Fruit fly (Drosophila melanogaster) whole organism, prepupa: ENCODE results near the gene Brd.
A peak's percentile ranks its signal among the peaks of the same experiment; 100 is the strongest.

Source experiments
- Blimp-1 ChIP-seq: fragments of 200-800 bp; sonication (Bioruptor generic); optimal IDR thresholded peaks from 3 replicates; lab custom pipeline; 2017; ENCODE audit warnings: missing biosample characterization, missing genetic modification characterization, mild to moderate bottlenecking, moderate library complexity, missing genetic modification reagents
- CG10631 ChIP-seq: fragments of 200-800 bp; sonication (Bioruptor generic); optimal IDR thresholded peaks from 2 replicates; lab custom pipeline; 2016; ENCODE audit warnings: missing biosample characterization, missing genetic modification characterization
- CG10669 ChIP-seq: fragments of 200-800 bp; sonication (Bioruptor generic); optimal IDR thresholded peaks from 3 replicates; lab custom pipeline; 2018; ENCODE audit warnings: missing biosample characterization, mild to moderate bottlenecking, missing genetic modification characterization, moderate library complexity
- CG11762 ChIP-seq: fragments of 200-800 bp; sonication (Bioruptor generic); optimal IDR thresholded peaks from 3 replicates; lab custom pipeline; 2016; ENCODE audit warnings: missing biosample characterization, missing genetic modification characterization; ENCODE audit not compliant: insufficient read depth
- CG11902 ChIP-seq: fragments of 200-800 bp; sonication (Bioruptor generic); optimal IDR thresholded peaks from 3 replicates; lab custom pipeline; 2016; ENCODE audit warnings: missing biosample characterization, missing genetic modification characterization
- CG1621 ChIP-seq: fragments of 200-800 bp; sonication (Bioruptor generic); optimal IDR thresholded peaks from 3 replicates; lab custom pipeline; 2018; ENCODE audit warnings: missing biosample characterization, mild to moderate bottlenecking, missing genetic modification characterization
- CG3032 ChIP-seq: fragments of 200-800 bp; optimal IDR thresholded peaks from 2 replicates; lab custom pipeline; 2019; ENCODE audit warnings: missing biosample characterization, mild to moderate bottlenecking, missing genetic modification characterization, moderate library complexity
- CG31627 ChIP-seq: fragments of 200-800 bp; sonication (Bioruptor generic); optimal IDR thresholded peaks from 3 replicates; lab custom pipeline; 2016; ENCODE audit warnings: missing biosample characterization, missing genetic modification characterization
- CG32006 ChIP-seq: fragments of 200-800 bp; sonication (Bioruptor generic); optimal IDR thresholded peaks from 3 replicates; lab custom pipeline; 2017; ENCODE audit warnings: missing biosample characterization, mild to moderate bottlenecking, missing genetic modification characterization
- CG3919 ChIP-seq: fragments of 200-800 bp; sonication (Bioruptor generic); optimal IDR thresholded peaks from 3 replicates; lab custom pipeline; 2016; ENCODE audit warnings: missing biosample characterization, missing genetic modification characterization
- CG4318 ChIP-seq: fragments of 200-800 bp; sonication (Bioruptor generic); optimal IDR thresholded peaks from 3 replicates; lab custom pipeline; 2017; ENCODE audit warnings: missing biosample characterization, mild to moderate bottlenecking, missing genetic modification characterization
- CG6163 ChIP-seq: fragments of 200-800 bp; sonication (Bioruptor generic); IDR thresholded peaks from 3 replicates; pipeline ENCODE4 v1.3.6; 2022; ENCODE audit warnings: missing biosample characterization, missing genetic modification characterization
- CG6792 ChIP-seq: fragments of 200-800 bp; sonication (Bioruptor generic); optimal IDR thresholded peaks from 3 replicates; lab custom pipeline; 2016; ENCODE audit warnings: missing biosample characterization, missing genetic modification characterization
- CG6808 ChIP-seq: fragments of 200-800 bp; sonication (Bioruptor generic); optimal IDR thresholded peaks from 3 replicates; lab custom pipeline; 2017; ENCODE audit warnings: missing biosample characterization, missing genetic modification characterization, mild to moderate bottlenecking, moderate library complexity, missing genetic modification reagents
- CG6854 ChIP-seq: fragments of 200-800 bp; sonication (Bioruptor generic); optimal IDR thresholded peaks from 2 replicates; lab custom pipeline; 2017; ENCODE audit warnings: missing biosample characterization, mild to moderate bottlenecking, missing genetic modification characterization
- CG8119 ChIP-seq: fragments of 200-800 bp; sonication (Bioruptor generic); IDR thresholded peaks from 3 replicates; pipeline ENCODE4 v1.3.6; 2022; ENCODE audit warnings: missing biosample characterization, missing genetic modification characterization
- CG8319 ChIP-seq: fragments of 200-800 bp; sonication (Bioruptor generic); optimal IDR thresholded peaks from 3 replicates; lab custom pipeline; 2016; ENCODE audit warnings: missing biosample characterization, missing genetic modification characterization
- CG9139 ChIP-seq: fragments of 200-800 bp; sonication (Bioruptor generic); optimal IDR thresholded peaks from 3 replicates; lab custom pipeline; 2017; ENCODE audit warnings: missing biosample characterization, mild to moderate bottlenecking, missing genetic modification characterization
- Eip75B ChIP-seq: fragments of 200-800 bp; sonication (Bioruptor generic); optimal IDR thresholded peaks from 3 replicates; lab custom pipeline; 2016; ENCODE audit warnings: missing biosample characterization, missing genetic modification characterization
- Eip78C ChIP-seq: fragments of 200-800 bp; sonication (Bioruptor generic); peaks from one replicate; lab custom pipeline; 2016; ENCODE audit warnings: missing biosample characterization, missing genetic modification characterization
- Eip93F ChIP-seq: fragments of 200-800 bp; sonication (Bioruptor generic); optimal IDR thresholded peaks from 2 replicates; lab custom pipeline; 2016; ENCODE audit warnings: missing biosample characterization, mild to moderate bottlenecking, missing genetic modification characterization
- Ets21C ChIP-seq: fragments of 200-800 bp; sonication (Bioruptor generic); optimal IDR thresholded peaks from 3 replicates; lab custom pipeline; 2016; ENCODE audit warnings: missing biosample characterization, missing genetic modification characterization
- Ets96B ChIP-seq: fragments of 200-800 bp; optimal IDR thresholded peaks from 2 replicates; lab custom pipeline; 2019; ENCODE audit warnings: missing biosample characterization, mild to moderate bottlenecking, missing genetic modification characterization, moderate library complexity
- Gug ChIP-seq: fragments of 200-800 bp; sonication (Bioruptor generic); IDR thresholded peaks from 2 replicates; pipeline ENCODE4 v1.3.6; 2022; ENCODE audit warnings: missing biosample characterization, missing genetic modification characterization
- Hr38 ChIP-seq: sonication (Bioruptor generic); optimal IDR thresholded peaks from 2 replicates; lab custom pipeline; 2016; ENCODE audit warnings: missing biosample characterization, missing genetic modification characterization
- Hr39 ChIP-seq: fragments of 200-800 bp; sonication (Bioruptor generic); optimal IDR thresholded peaks from 2 replicates; lab custom pipeline; 2016; ENCODE audit warnings: missing biosample characterization, missing genetic modification characterization
- Hr4 ChIP-seq: fragments of 200-800 bp; sonication (Bioruptor generic); optimal IDR thresholded peaks from 3 replicates; lab custom pipeline; 2016; ENCODE audit warnings: missing biosample characterization, missing genetic modification characterization
- Lpt ChIP-seq: fragments of 200-800 bp; sonication (Bioruptor generic); optimal IDR thresholded peaks from 3 replicates; lab custom pipeline; 2016; ENCODE audit warnings: missing biosample characterization, missing genetic modification characterization
- Met ChIP-seq: fragments of 200-800 bp; sonication (Bioruptor generic); optimal IDR thresholded peaks from 3 replicates; lab custom pipeline; 2016; ENCODE audit warnings: missing biosample characterization, missing genetic modification characterization
- OdsH ChIP-seq: fragments of 200-800 bp; sonication (Bioruptor generic); optimal IDR thresholded peaks from 3 replicates; lab custom pipeline; 2016; ENCODE audit warnings: missing biosample characterization, missing genetic modification characterization
- Sox14 ChIP-seq: fragments of 200-800 bp; sonication (Bioruptor generic); optimal IDR thresholded peaks from 3 replicates; lab custom pipeline; 2016; ENCODE audit warnings: missing biosample characterization, missing genetic modification characterization
- Sox15 ChIP-seq: fragments of 200-800 bp; sonication (Bioruptor generic); optimal IDR thresholded peaks from 3 replicates; lab custom pipeline; 2016; ENCODE audit warnings: missing biosample characterization, missing genetic modification characterization
- achi ChIP-seq: fragments of 200-800 bp; sonication (Bioruptor generic); optimal IDR thresholded peaks from 3 replicates; lab custom pipeline; 2016; ENCODE audit warnings: missing biosample characterization, missing genetic modification characterization
- cyc ChIP-seq: fragments of 200-800 bp; sonication (Bioruptor generic); optimal IDR thresholded peaks from 3 replicates; lab custom pipeline; 2016; ENCODE audit warnings: missing biosample characterization, missing genetic modification characterization
- dac ChIP-seq: fragments of 200-800 bp; sonication (Bioruptor generic); optimal IDR thresholded peaks from 2 replicates; lab custom pipeline; 2017; ENCODE audit warnings: missing biosample characterization, mild to moderate bottlenecking, missing genetic modification characterization
- dsx ChIP-seq: fragments of 200-800 bp; optimal IDR thresholded peaks from 3 replicates; lab custom pipeline; 2019; ENCODE audit warnings: missing biosample characterization, mild to moderate bottlenecking, missing genetic modification characterization, moderate library complexity; ENCODE audit not compliant: poor library complexity, severe bottlenecking
- eg ChIP-seq: fragments of 200-800 bp; sonication (Bioruptor generic); IDR thresholded peaks from 3 replicates; pipeline ENCODE4 v1.3.6; 2022; ENCODE audit warnings: missing biosample characterization, missing genetic modification characterization
- esn ChIP-seq: fragments of 200-800 bp; sonication (Bioruptor generic); optimal IDR thresholded peaks from 2 replicates; lab custom pipeline; 2016; ENCODE audit warnings: missing biosample characterization, mild to moderate bottlenecking, missing genetic modification characterization, moderate library complexity
- fd59A ChIP-seq: fragments of 200-800 bp; sonication (Bioruptor generic); optimal IDR thresholded peaks from 2 replicates; lab custom pipeline; 2017; ENCODE audit warnings: missing biosample characterization, mild to moderate bottlenecking, missing genetic modification characterization, missing genetic modification reagents
- lz ChIP-seq: fragments of 200-800 bp; sonication (Bioruptor generic); optimal IDR thresholded peaks from 3 replicates; lab custom pipeline; 2016; ENCODE audit warnings: missing biosample characterization, missing genetic modification characterization
- net ChIP-seq: fragments of 200-800 bp; sonication (Bioruptor generic); optimal IDR thresholded peaks from 3 replicates; lab custom pipeline; 2016; ENCODE audit warnings: missing biosample characterization, missing genetic modification characterization
- pdm3 ChIP-seq: fragments of 200-800 bp; sonication (Bioruptor generic); optimal IDR thresholded peaks from 3 replicates; lab custom pipeline; 2016; ENCODE audit warnings: missing biosample characterization, missing genetic modification characterization
- salr ChIP-seq, 2 experiments: fragments of 200-800 bp; sonication (Bioruptor generic); optimal IDR thresholded peaks; 3 replicates each; lab custom pipeline; 2016 to 2018; ENCODE audit warnings: missing biosample characterization in 2 of 2, missing genetic modification characterization in 2 of 2, mild to moderate bottlenecking in 1 of 2
- svp ChIP-seq: fragments of 200-800 bp; sonication (Bioruptor generic); peaks from one replicate; lab custom pipeline; 2016; ENCODE audit warnings: missing biosample characterization, missing genetic modification characterization
- topi ChIP-seq: fragments of 200-800 bp; sonication (Bioruptor generic); optimal IDR thresholded peaks from 3 replicates; lab custom pipeline; 2016; ENCODE audit warnings: missing biosample characterization, missing genetic modification characterization
- vri ChIP-seq: fragments of 200-800 bp; sonication (Bioruptor generic); optimal IDR thresholded peaks from 3 replicates; lab custom pipeline; 2016; ENCODE audit warnings: missing biosample characterization, mild to moderate bottlenecking, missing genetic modification characterization

The Brd gene

dm6 chr3L:14999284-15000019 is 27.0 kb downstream of the Brd start, which contains the start of the genes mRpL39 and Prosbeta2 (continued):
- no peak for TF ChIP-seq net (GFP tag; lab: Kevin White, UChicago)
- TF ChIP-seq CG9139 (GFP tag; lab: Kevin White, UChicago), result no peak
- no peak for TF ChIP-seq Sox14 (GFP tag; lab: Kevin White, UChicago)
- TF ChIP-seq CG11902 (GFP tag; lab: Kevin White, UChicago), result peak; percentile 62
- TF ChIP-seq Gug (GFP tag; lab: Robert Waterston, UW), result peak; percentile 27; the same call in 1 of the 2 replicates
- TF ChIP-seq Ets21C (GFP tag; lab: Kevin White, UChicago), result no peak
- no peak for TF ChIP-seq dac (GFP tag; lab: Kevin White, UChicago)
- no peak for TF ChIP-seq Hr39 (GFP tag; lab: Kevin White, UChicago)
- no peak for TF ChIP-seq fd59A
- no peak for TF ChIP-seq Hr38 (GFP tag; lab: Kevin White, UChicago)
- no peak for TF ChIP-seq Sox15 (GFP tag; lab: Kevin White, UChicago)
- no peak for TF ChIP-seq Met (GFP tag; lab: Kevin White, UChicago)
- TF ChIP-seq Eip75B (GFP tag; lab: Kevin White, UChicago), result no peak
- TF ChIP-seq OdsH, result no peak
- peak; percentile 78 for TF ChIP-seq CG3032 (tag; lab: Kevin White, UChicago)
- no peak for TF ChIP-seq CG32006 (GFP tag; lab: Kevin White, UChicago)
- no peak for TF ChIP-seq Hr4 (GFP tag; lab: Kevin White, UChicago)
- TF ChIP-seq CG3919 (GFP tag; lab: Kevin White, UChicago), result no peak
- peak; percentile 77 for TF ChIP-seq eg (GFP tag; lab: Robert Waterston, UW)
- no peak for TF ChIP-seq Eip93F (GFP tag; lab: Kevin White, UChicago)

DNA sequence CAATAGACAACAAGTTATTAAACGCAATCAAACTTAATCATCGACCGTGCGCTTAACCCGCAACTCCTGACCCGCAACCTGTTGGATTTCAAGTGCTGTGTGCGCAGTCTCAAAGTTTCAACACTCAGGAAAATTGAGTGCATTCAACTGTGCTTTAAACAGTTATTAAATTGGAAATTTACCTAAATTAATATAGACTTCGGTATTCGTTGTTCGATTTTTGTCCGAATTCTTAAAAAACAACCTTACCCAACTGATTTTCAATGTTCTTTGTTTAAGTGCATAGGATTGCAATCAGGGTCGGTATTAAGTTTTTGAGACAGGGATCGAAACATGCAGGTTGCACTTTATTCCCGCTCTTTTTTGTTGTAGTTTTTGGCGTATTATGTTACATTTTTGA is 32.6 kb downstream of the Brd start:
- no peak for TF ChIP-seq CG4318 (GFP tag; lab: Kevin White, UChicago)
- TF ChIP-seq CG11762 (GFP tag; lab: Kevin White, UChicago), result peak; percentile 59
- TF ChIP-seq net (GFP tag; lab: Kevin White, UChicago), result peak; percentile 56
- TF ChIP-seq fd59A, result no peak
- TF ChIP-seq OdsH, result no peak
- peak; percentile 32 for TF ChIP-seq CG6792 (GFP tag; lab: Kevin White, UChicago)
- TF ChIP-seq Eip75B (GFP tag; lab: Kevin White, UChicago), result peak; percentile 62
- TF ChIP-seq CG9139 (GFP tag; lab: Kevin White, UChicago), result no peak
- TF ChIP-seq lz, result peak; percentile 55
- peak; percentile 59 for TF ChIP-seq CG10669 (GFP tag; lab: Kevin White, UChicago)
- TF ChIP-seq Ets96B (tag; lab: Kevin White, UChicago), result peak; percentile 57
- peak; percentile 46 for TF ChIP-seq CG10631 (GFP tag; lab: Kevin White, UChicago)
- peak; percentile 56 for TF ChIP-seq topi (GFP tag; lab: Kevin White, UChicago)
- peak; percentile 66 for TF ChIP-seq esn (GFP tag; lab: Kevin White, UChicago)
- no peak for TF ChIP-seq Blimp-1
- peak; percentile 51 for TF ChIP-seq cyc
- TF ChIP-seq CG6808 (GFP tag; lab: Kevin White, UChicago), result no peak
- TF ChIP-seq Lpt (GFP tag; lab: Kevin White, UChicago), result peak; percentile 46
- no peak for TF ChIP-seq CG32006 (GFP tag; lab: Kevin White, UChicago)
- TF ChIP-seq Hr4 (GFP tag; lab: Kevin White, UChicago), result peak; percentile 67
- TF ChIP-seq CG6854 (GFP tag; lab: Kevin White, UChicago), result no peak
- peak; percentile 60 for TF ChIP-seq Met (GFP tag; lab: Kevin White, UChicago)
- peak; percentile 39 for TF ChIP-seq CG31627 (GFP tag; lab: Kevin White, UChicago)
- TF ChIP-seq CG8319 (GFP tag; lab: Kevin White, UChicago), result peak; percentile 27
- peak; percentile 16 for TF ChIP-seq CG3032 (tag; lab: Kevin White, UChicago)
- TF ChIP-seq CG11902 (GFP tag; lab: Kevin White, UChicago), result no peak
- TF ChIP-seq CG8119 (GFP tag; lab: Robert Waterston, UW), result peak; percentile 80
- peak; percentile 60 for TF ChIP-seq pdm3 (GFP tag; lab: Kevin White, UChicago)
- TF ChIP-seq Eip78C (GFP tag; lab: Kevin White, UChicago), result peak; percentile 90
- TF ChIP-seq achi (GFP tag; lab: Kevin White, UChicago), result peak; percentile 63
- no peak for TF ChIP-seq Ets21C (GFP tag; lab: Kevin White, UChicago)
- TF ChIP-seq svp (GFP tag; lab: Kevin White, UChicago), result peak; percentile 72
- TF ChIP-seq vri (GFP tag; lab: Kevin White, UChicago), result peak; percentile 31
- TF ChIP-seq CG6163 (GFP tag; lab: Robert Waterston, UW), result peak; percentile 82
- TF ChIP-seq salr (GFP tag; optimal IDR thresholded peaks at IDR 0.05; lab: Kevin White, UChicago), result peak in 1 of 2 experiments; percentile 6
- no peak for TF ChIP-seq Sox15 (GFP tag; lab: Kevin White, UChicago)
- TF ChIP-seq dsx (GFP tag; lab: Kevin White, UChicago), result no peak
- TF ChIP-seq CG1621 (tag; lab: Kevin White, UChicago), result peak; percentile 22
- TF ChIP-seq Eip93F (GFP tag; lab: Kevin White, UChicago), result no peak
